Worm (Caenorhabditis elegans): ENCODE data around the gene T12D8.9.
"Not testable (repeated sequence)": the region's sequence is repeated elsewhere in the genome, so short reads cannot be mapped to it uniquely, and the experiment has no call there.

- not testable (repeated sequence) for TF ChIP-seq flt-1 (GFP tag; IDR thresholded peaks at IDR 0.05); ztf-29 (GFP tag; IDR thresholded peaks at IDR 0.05); ref-1 (GFP tag; conservative IDR thresholded peaks at IDR 0.05); med-1 (GFP tag; optimal IDR thresholded peaks at IDR 0.05; ENCODE audit: insufficient read depth); cog-1 (tag; optimal IDR thresholded peaks at IDR 0.05); ztf-23 (GFP tag; IDR thresholded peaks at IDR 0.05)
- peak; percentile 73 for TF ChIP-seq tab-1 (GFP tag; IDR thresholded peaks at IDR 0.05)
- 0 out of 2 replicates have a peak, but pooled peaks have one; percentile 26 for TF ChIP-seq T22C8.4 (GFP tag; IDR thresholded peaks at IDR 0.05)
- TF ChIP-seq klf-2 (GFP tag; conservative IDR thresholded peaks at IDR 0.05): 0 out of 2 replicates have a peak, but pooled peaks have one; percentile 17
These were observed 31.8 kb upstream of the T12D8.9 start for ce11 chrIII:13585136-13585535.
